Fruit fly (Drosophila melanogaster): Measurements from ENCODE around the gene CG4884.
"Not testable (repeated sequence)": the region's sequence is repeated elsewhere in the genome, so short reads cannot be mapped to it uniquely, and the experiment has no call there.

dm6 chr3R:27960473-27960872, 1.4 kb upstream of the CG4884 start, which contains the start of gene CG31253:
- TF ChIP-seq CG8478, CTCF (optimal IDR thresholded peaks at IDR 0.05): not testable (repeated sequence)
